In the genomic region with DNA sequence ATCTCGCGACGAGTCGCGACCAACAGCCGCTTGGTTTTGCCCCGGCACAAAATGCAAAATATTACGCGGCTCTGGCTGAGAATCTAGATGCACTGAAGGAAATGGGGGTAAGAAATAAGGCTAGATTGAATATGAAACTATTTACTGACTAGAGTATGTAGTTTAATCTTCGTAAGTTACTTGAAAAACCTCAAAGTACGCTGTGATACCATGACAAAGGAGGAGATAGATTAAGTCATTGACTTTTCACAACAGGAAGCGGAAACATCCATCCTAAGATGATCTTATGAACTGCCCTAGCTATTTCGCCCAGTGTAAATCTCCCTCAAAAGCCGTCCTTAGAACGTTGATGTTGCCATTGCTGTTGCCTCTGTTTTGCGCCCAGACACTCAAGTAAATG, we compare ENCODE assay signal across 5 fruit fly cellular contexts.
TF ChIP-seq lines count a peak whose summit lies in the region.

No protein-coding gene starts in this region.

- TF ChIP-seq CTCF in whole organism, embryonic (GFP tag; optimal IDR thresholded peaks at IDR 0.05; lab: Kevin White, UChicago), result no peak

TF ChIP-seq in whole organism, adult, 20 proteins besides CTCF, POLR2A, EP300 and RAD21:
- no peak for TF ChIP-seq bab1 (GFP tag; optimal IDR thresholded peaks at IDR 0.05; lab: Kevin White, UChicago)
- TF ChIP-seq Clk (GFP tag; optimal IDR thresholded peaks at IDR 0.05; lab: Kevin White, UChicago), result peak; percentile 25
- TF ChIP-seq CG7045 (GFP tag; optimal IDR thresholded peaks at IDR 0.05; lab: Kevin White, UChicago), result peak; percentile 21
TF ChIP-seq in whole organism, adult: peak in this region for 2.

TF ChIP-seq in whole organism, embryonic, 481 proteins besides CTCF, POLR2A, EP300 and RAD21 (continues in another document):
- TF ChIP-seq CG17829 (tag; optimal IDR thresholded peaks at IDR 0.05; lab: Kevin White, UChicago) (no peak), CG8924 (tag; optimal IDR thresholded peaks at IDR 0.05; lab: Kevin White, UChicago) (no peak), CG12299 (tag; optimal IDR thresholded peaks at IDR 0.05; lab: Kevin White, UChicago) (no peak), her (GFP tag; optimal IDR thresholded peaks at IDR 0.05; lab: Kevin White, UChicago) (no peak), gcm (GFP tag; optimal IDR thresholded peaks at IDR 0.05; lab: Kevin White, UChicago) (no peak), CG3838 (GFP tag; optimal IDR thresholded peaks at IDR 0.05; lab: Kevin White, UChicago) (no peak), sens (GFP tag; lab: Kevin White, UChicago) (peak; percentile 78), CG17328 (GFP tag; IDR thresholded peaks at IDR 0.05; lab: Robert Waterston, UW) (no peak), CG1024 (GFP tag; IDR thresholded peaks at IDR 0.05; lab: Robert Waterston, UW) (no peak), H15 (GFP tag; IDR thresholded peaks at IDR 0.05; lab: Robert Waterston, UW) (no peak), tio (GFP tag; optimal IDR thresholded peaks at IDR 0.05; lab: Kevin White, UChicago) (no peak), tin (GFP tag; optimal IDR thresholded peaks at IDR 0.05; lab: Kevin White, UChicago) (no peak), dati (GFP tag; IDR thresholded peaks at IDR 0.05; lab: Robert Waterston, UW) (no peak), Blimp-1 (GFP tag; optimal IDR thresholded peaks at IDR 0.05; lab: Kevin White, UChicago) (no peak), CG10321 (GFP tag; IDR thresholded peaks at IDR 0.05; lab: Robert Waterston, UW) (no peak), Rfx (GFP tag; IDR thresholded peaks at IDR 0.05; lab: Robert Waterston, UW) (no peak), Hand (GFP tag; optimal IDR thresholded peaks at IDR 0.05; lab: Kevin White, UChicago) (peak; percentile 27), so (GFP tag; IDR thresholded peaks at IDR 0.05; lab: Robert Waterston, UW) (no peak), NC2α (GFP tag; optimal IDR thresholded peaks at IDR 0.05; lab: Kevin White, UChicago) (no peak), Sin3A (optimal IDR thresholded peaks at IDR 0.05; lab: Kevin White, UChicago) (no peak), aop (GFP tag; IDR thresholded peaks at IDR 0.05; lab: Robert Waterston, UW) (no peak), CG4707 (GFP tag; optimal IDR thresholded peaks at IDR 0.05; lab: Kevin White, UChicago) (no peak)

TF ChIP-seq in whole organism, prepupa, 60 proteins besides CTCF, POLR2A, EP300 and RAD21 (continues in another document):
- TF ChIP-seq fd85E (GFP tag; optimal IDR thresholded peaks at IDR 0.05; lab: Kevin White, UChicago) (no peak), CG9139 (GFP tag; optimal IDR thresholded peaks at IDR 0.05; lab: Kevin White, UChicago) (peak; percentile 52), CG8319 (GFP tag; optimal IDR thresholded peaks at IDR 0.05; lab: Kevin White, UChicago) (peak; percentile 22), CG11762 (GFP tag; optimal IDR thresholded peaks at IDR 0.05; lab: Kevin White, UChicago; ENCODE audit: insufficient read depth) (peak; percentile 40), Ets96B (tag; optimal IDR thresholded peaks at IDR 0.05; lab: Kevin White, UChicago) (peak; percentile 77), Eip93F (GFP tag; optimal IDR thresholded peaks at IDR 0.05; lab: Kevin White, UChicago) (no peak), OdsH (GFP tag; optimal IDR thresholded peaks at IDR 0.05; lab: Kevin White, UChicago) (peak; percentile 54), CG8119 (GFP tag; IDR thresholded peaks at IDR 0.05; lab: Robert Waterston, UW) (peak; percentile 66), CG6163 (GFP tag; IDR thresholded peaks at IDR 0.05; lab: Robert Waterston, UW) (peak; percentile 67), Hr38 (GFP tag; optimal IDR thresholded peaks at IDR 0.05; lab: Kevin White, UChicago) (no peak), pdm3 (GFP tag; optimal IDR thresholded peaks at IDR 0.05; lab: Kevin White, UChicago) (peak; percentile 47), Sox102F (GFP tag; optimal IDR thresholded peaks at IDR 0.05; lab: Kevin White, UChicago) (no peak), Ets21C (GFP tag; optimal IDR thresholded peaks at IDR 0.05; lab: Kevin White, UChicago) (no peak), CG4318 (GFP tag; optimal IDR thresholded peaks at IDR 0.05; lab: Kevin White, UChicago) (no peak), salr (GFP tag; optimal IDR thresholded peaks at IDR 0.05; lab: Kevin White, UChicago) (peak in 1 of 2 experiments; percentile 58), CG6808 (GFP tag; optimal IDR thresholded peaks at IDR 0.05; lab: Kevin White, UChicago) (peak; percentile 72), CG6792 (GFP tag; optimal IDR thresholded peaks at IDR 0.05; lab: Kevin White, UChicago) (peak; percentile 37), Sox14 (GFP tag; optimal IDR thresholded peaks at IDR 0.05; lab: Kevin White, UChicago) (peak; percentile 71), cyc (GFP tag; optimal IDR thresholded peaks at IDR 0.05; lab: Kevin White, UChicago) (no peak), esn (GFP tag; optimal IDR thresholded peaks at IDR 0.05; lab: Kevin White, UChicago) (peak; percentile 33), CG3919 (GFP tag; optimal IDR thresholded peaks at IDR 0.05; lab: Kevin White, UChicago) (peak; percentile 78), CG8632 (GFP tag; optimal IDR thresholded peaks at IDR 0.05; lab: Kevin White, UChicago) (no peak)

TF ChIP-seq in whole organism, pupa, 21 proteins besides CTCF, POLR2A, EP300 and RAD21:
- TF ChIP-seq Pif1A (GFP tag; optimal IDR thresholded peaks at IDR 0.05; lab: Kevin White, UChicago), result peak; percentile 65
- TF ChIP-seq EcR (GFP tag; optimal IDR thresholded peaks at IDR 0.05; lab: Kevin White, UChicago), result no peak
- peak; percentile 48; the same call in 1 of the 2 replicates for TF ChIP-seq CG12605 (GFP tag; IDR thresholded peaks at IDR 0.05; lab: Robert Waterston, UW)
- TF ChIP-seq Snoo (tag; optimal IDR thresholded peaks at IDR 0.05; lab: Kevin White, UChicago), result peak; percentile 8
- TF ChIP-seq Pif1B (GFP tag; optimal IDR thresholded peaks at IDR 0.05; lab: Kevin White, UChicago), result peak; percentile 32
- peak; percentile 66 for TF ChIP-seq CG15710 (tag; optimal IDR thresholded peaks at IDR 0.05; lab: Kevin White, UChicago)
- TF ChIP-seq Ets98B (GFP tag; IDR thresholded peaks at IDR 0.05; lab: Robert Waterston, UW), result no peak; the same call in 1 of the 2 replicates
- peak; percentile 79 for TF ChIP-seq fd96Ca (GFP tag; IDR thresholded peaks at IDR 0.05; lab: Robert Waterston, UW)
- peak; percentile 88 for TF ChIP-seq CG14655 (GFP tag; optimal IDR thresholded peaks at IDR 0.05; lab: Kevin White, UChicago)
- TF ChIP-seq CG9948 (tag; optimal IDR thresholded peaks at IDR 0.05; lab: Kevin White, UChicago), result peak; percentile 81
- TF ChIP-seq D1 (tag; optimal IDR thresholded peaks at IDR 0.05; lab: Kevin White, UChicago), result peak; percentile 27
- no peak for TF ChIP-seq rn (GFP tag; IDR thresholded peaks at IDR 0.05; lab: Robert Waterston, UW)
- peak; percentile 57 for TF ChIP-seq gl (tag; optimal IDR thresholded peaks at IDR 0.05; lab: Kevin White, UChicago)
- TF ChIP-seq CG13204 (GFP tag; optimal IDR thresholded peaks at IDR 0.05; lab: Kevin White, UChicago), result peak; percentile 17
- peak; percentile 27; the same call in 1 of the 2 replicates for TF ChIP-seq CG32121 (GFP tag; IDR thresholded peaks at IDR 0.05; lab: Robert Waterston, UW)
- peak; percentile 81 for TF ChIP-seq CG17806 (tag; optimal IDR thresholded peaks at IDR 0.05; lab: Kevin White, UChicago)
- TF ChIP-seq CG4496 (GFP tag; IDR thresholded peaks at IDR 0.05; lab: Robert Waterston, UW), result peak; percentile 62; the same call in 1 of the 3 replicates
- TF ChIP-seq CG10348 (GFP tag; IDR thresholded peaks at IDR 0.05; lab: Robert Waterston, UW), result no peak
- TF ChIP-seq CG8301 (tag; optimal IDR thresholded peaks at IDR 0.05; lab: Kevin White, UChicago), result peak; percentile 84
- peak; percentile 78 for TF ChIP-seq CG8159 (tag; optimal IDR thresholded peaks at IDR 0.05; lab: Kevin White, UChicago)
- peak; percentile 70 for TF ChIP-seq CG34367 (tag; optimal IDR thresholded peaks at IDR 0.05; lab: Kevin White, UChicago)

TF ChIP-seq in whole organism, wandering third instar larva, 38 proteins besides CTCF, POLR2A, EP300 and RAD21 (continues in another document):
- TF ChIP-seq Hr78 (GFP tag; optimal IDR thresholded peaks at IDR 0.05; lab: Kevin White, UChicago), result no peak
- TF ChIP-seq Sp1 (GFP tag; optimal IDR thresholded peaks at IDR 0.05; lab: Kevin White, UChicago), result no peak
- TF ChIP-seq Mio (GFP tag; optimal IDR thresholded peaks at IDR 0.05; lab: Kevin White, UChicago), result no peak
- TF ChIP-seq sage (GFP tag; optimal IDR thresholded peaks at IDR 0.05; lab: Kevin White, UChicago), result no peak
- no peak for TF ChIP-seq Dfd (GFP tag; optimal IDR thresholded peaks at IDR 0.05; lab: Kevin White, UChicago)
- TF ChIP-seq fru (GFP tag; optimal IDR thresholded peaks at IDR 0.05; lab: Kevin White, UChicago), result peak; percentile 23
- no peak for TF ChIP-seq OdsH (GFP tag; optimal IDR thresholded peaks at IDR 0.05; lab: Kevin White, UChicago)
- peak in 1 of 2 experiments; percentile 10 for TF ChIP-seq foxo (GFP tag; optimal IDR thresholded peaks at IDR 0.05; lab: Kevin White, UChicago)
- TF ChIP-seq brk (GFP tag; optimal IDR thresholded peaks at IDR 0.05; lab: Kevin White, UChicago), result no peak
- TF ChIP-seq Myc (optimal IDR thresholded peaks at IDR 0.05; lab: Kevin White, UChicago), result no peak
- no peak for TF ChIP-seq sv (GFP tag; optimal IDR thresholded peaks at IDR 0.05; lab: Kevin White, UChicago)
- TF ChIP-seq Vsx2 (GFP tag; optimal IDR thresholded peaks at IDR 0.05; lab: Kevin White, UChicago; ENCODE audit: partially characterized antibody), result no peak
- TF ChIP-seq CG9705 (GFP tag; optimal IDR thresholded peaks at IDR 0.05; lab: Kevin White, UChicago), result no peak
- TF ChIP-seq GATAd (GFP tag; optimal IDR thresholded peaks at IDR 0.05; lab: Kevin White, UChicago), result no peak
- no peak for TF ChIP-seq dl (GFP tag; optimal IDR thresholded peaks at IDR 0.05; lab: Kevin White, UChicago; ENCODE audit: insufficient read depth in 1 of 2, partially characterized antibody in 2 of 2)
- no peak for TF ChIP-seq pan (optimal IDR thresholded peaks at IDR 0.05; lab: Kevin White, UChicago)
- peak; percentile 19 for TF ChIP-seq rgr (GFP tag; optimal IDR thresholded peaks at IDR 0.05; lab: Kevin White, UChicago)
- TF ChIP-seq ey (GFP tag; optimal IDR thresholded peaks at IDR 0.05; lab: Kevin White, UChicago), result peak; percentile 25
- TF ChIP-seq CG32264 (GFP tag; optimal IDR thresholded peaks at IDR 0.05; lab: Kevin White, UChicago), result no peak
- TF ChIP-seq Dif (GFP tag; optimal IDR thresholded peaks at IDR 0.05; lab: Kevin White, UChicago; ENCODE audit: partially characterized antibody), result no peak
- TF ChIP-seq tai (GFP tag; optimal IDR thresholded peaks at IDR 0.05; lab: Kevin White, UChicago), result no peak
- peak; percentile 13 for TF ChIP-seq HLH106 (tag; optimal IDR thresholded peaks at IDR 0.05; lab: Kevin White, UChicago)
- TF ChIP-seq dsf (GFP tag; optimal IDR thresholded peaks at IDR 0.05; lab: Kevin White, UChicago; ENCODE audit: borderline replicate concordance), result no peak
- no peak for TF ChIP-seq lola (GFP tag; optimal IDR thresholded peaks at IDR 0.05; lab: Kevin White, UChicago)
- no peak for TF ChIP-seq Jra (GFP tag; optimal IDR thresholded peaks at IDR 0.05; lab: Kevin White, UChicago)
- no peak for TF ChIP-seq jim (GFP tag; optimal IDR thresholded peaks at IDR 0.05; lab: Kevin White, UChicago)
- no peak for TF ChIP-seq Abd-B (GFP tag; optimal IDR thresholded peaks at IDR 0.05; lab: Kevin White, UChicago)
